Worm (Caenorhabditis elegans) whole organism, L1 larva: ENCODE results near the gene B0334.20.

Source experiments
- C34B4.2 ChIP-seq: sonication (generic microtip); optimal IDR thresholded peaks from 2 replicates; lab custom pipeline; 2017; ENCODE audit warnings: mild to moderate bottlenecking, missing genetic modification characterization, missing compliant biosample characterization
- Y116A8C.19 ChIP-seq: sonication (generic microtip); optimal IDR thresholded peaks from 2 replicates; lab custom pipeline; 2016; ENCODE audit warnings: missing compliant biosample characterization, missing genetic modification characterization, borderline replicate concordance
- aha-1 ChIP-seq: fragments of 150-350 bp; optimal IDR thresholded peaks from 2 replicates; lab custom pipeline; 2014; ENCODE audit warnings: missing biosample characterization, missing genetic modification characterization
- aly-2 ChIP-seq: fragments of 150-350 bp; optimal IDR thresholded peaks from 2 replicates; lab custom pipeline; 2014; ENCODE audit warnings: missing biosample characterization, missing genetic modification characterization
- blmp-1 ChIP-seq: fragments of 150-350 bp; optimal IDR thresholded peaks from 2 replicates; lab custom pipeline; 2014; ENCODE audit warnings: missing biosample characterization, missing genetic modification characterization
- ceh-63 ChIP-seq: fragments of 200-800 bp; sonication (Bioruptor generic); optimal IDR thresholded peaks from 2 replicates; lab custom pipeline; 2018; ENCODE audit warnings: mild to moderate bottlenecking, missing genetic modification characterization, missing compliant biosample characterization
- ceh-82 ChIP-seq, 3 experiments: fragments of 150-350 bp in 1 of 3; sonication (generic microtip) in 2 of 3; optimal IDR thresholded peaks; 2 replicates each; lab custom pipeline; 2014 to 2017; ENCODE audit warnings: missing biosample characterization in 3 of 3, missing genetic modification characterization in 3 of 3
- ceh-88 ChIP-seq: fragments of 200-800 bp; sonication (Bioruptor generic); IDR thresholded peaks from 2 replicates; pipeline ENCODE4 v1.3.6; 2022; ENCODE audit warnings: missing genetic modification characterization, missing compliant biosample characterization
- ceh-90 ChIP-seq: sonication (generic microtip); optimal IDR thresholded peaks from 2 replicates; lab custom pipeline; 2016; ENCODE audit warnings: missing genetic modification characterization, missing compliant biosample characterization
- ces-1 ChIP-seq: fragments of 150-350 bp; optimal IDR thresholded peaks from 2 replicates; lab custom pipeline; 2014; ENCODE audit warnings: missing biosample characterization, missing genetic modification reagents, missing genetic modification characterization
- dpl-1 ChIP-seq, 3 experiments: fragments of 150-350 bp in 2 of 3; sonication (generic microtip) in 1 of 3; optimal IDR thresholded peaks; 2 replicates each; lab custom pipeline; 2014 to 2017; ENCODE audit warnings: missing biosample characterization in 3 of 3, missing genetic modification characterization in 3 of 3, missing genetic modification reagents in 3 of 3
- efl-3 ChIP-seq: fragments of 200-800 bp; sonication (Bioruptor generic); optimal IDR thresholded peaks from 2 replicates; lab custom pipeline; 2018; ENCODE audit warnings: mild to moderate bottlenecking, missing genetic modification characterization, missing compliant biosample characterization
- egl-27 ChIP-seq, 2 experiments: fragments of 150-350 bp in 1 of 2; sonication (generic microtip); optimal IDR thresholded peaks; 3 replicates each; lab custom pipeline; 2017 to 2018; ENCODE audit warnings: missing biosample characterization in 2 of 2, missing genetic modification characterization in 2 of 2, missing genetic modification reagents in 2 of 2
- elt-2 ChIP-seq: sonication (generic microtip); optimal IDR thresholded peaks from 2 replicates; lab custom pipeline; 2016; ENCODE audit warnings: missing genetic modification characterization, mild to moderate bottlenecking, inconsistent platforms, missing compliant biosample characterization, missing genetic modification reagents
- elt-3 ChIP-seq, 6 experiments: fragments of 150-350 bp in 1 of 6; sonication (generic microtip); optimal IDR thresholded peaks; 2 replicates each; lab custom pipeline; 2017 to 2018; ENCODE audit warnings: missing biosample characterization in 6 of 6, missing genetic modification characterization in 6 of 6, inconsistent platforms in 1 of 6
- ets-5 ChIP-seq: fragments of 200-800 bp; sonication (Bioruptor generic); IDR thresholded peaks from 2 replicates; pipeline ENCODE4 v1.3.6; 2022; ENCODE audit warnings: missing genetic modification characterization, missing compliant biosample characterization
- fkh-4 ChIP-seq: sonication (generic microtip); optimal IDR thresholded peaks from 2 replicates; lab custom pipeline; 2016; ENCODE audit warnings: missing compliant biosample characterization, missing genetic modification characterization, borderline replicate concordance
- fos-1 ChIP-seq: fragments of 150-350 bp; optimal IDR thresholded peaks from 2 replicates; lab custom pipeline; 2014; ENCODE audit warnings: missing biosample characterization, missing genetic modification characterization
- grh-1 ChIP-seq: fragments of 200-800 bp; sonication (Bioruptor generic); IDR thresholded peaks from 2 replicates; pipeline ENCODE4 v1.3.6; 2022; ENCODE audit warnings: missing genetic modification reagents, missing genetic modification characterization, missing compliant biosample characterization
- hlh-17 ChIP-seq: fragments of 200-800 bp; sonication (Bioruptor generic); optimal IDR thresholded peaks from 2 replicates; lab custom pipeline; 2018; ENCODE audit warnings: missing genetic modification characterization, mild to moderate bottlenecking, missing compliant biosample characterization, moderate library complexity, borderline replicate concordance
- hpl-2 ChIP-seq: fragments of 150-350 bp; optimal IDR thresholded peaks from 2 replicates; lab custom pipeline; 2014; ENCODE audit warnings: missing biosample characterization, missing genetic modification reagents, missing genetic modification characterization
- isw-1 ChIP-seq: fragments of 200-800 bp; sonication (Bioruptor generic); IDR thresholded peaks from 2 replicates; pipeline ENCODE4 v1.3.6; 2022; ENCODE audit warnings: missing genetic modification characterization, missing compliant biosample characterization
- jun-1 ChIP-seq: fragments of 150-350 bp; optimal IDR thresholded peaks from 2 replicates; lab custom pipeline; 2014; ENCODE audit warnings: missing biosample characterization, missing genetic modification reagents, missing genetic modification characterization
- lin-14 ChIP-seq: fragments of 200-800 bp; sonication (Bioruptor generic); optimal IDR thresholded peaks from 2 replicates; lab custom pipeline; 2018; ENCODE audit warnings: mild to moderate bottlenecking, missing genetic modification characterization, moderate library complexity, missing compliant biosample characterization
- lin-35 ChIP-seq, 2 experiments: fragments of 150-350 bp; optimal IDR thresholded peaks; 2 replicates each; lab custom pipeline; 2014; ENCODE audit warnings: missing biosample characterization in 2 of 2, missing genetic modification characterization in 2 of 2, missing genetic modification reagents in 2 of 2
- lir-3 ChIP-seq: sonication (generic microtip); optimal IDR thresholded peaks from 2 replicates; lab custom pipeline; 2016; ENCODE audit warnings: mild to moderate bottlenecking, missing genetic modification characterization, moderate library complexity, missing compliant biosample characterization; ENCODE audit not compliant: poor library complexity
- lsy-2 ChIP-seq, 2 experiments: fragments of 150-350 bp; optimal IDR thresholded peaks; 2 replicates each; lab custom pipeline; 2014; ENCODE audit warnings: missing biosample characterization in 2 of 2, missing genetic modification characterization in 2 of 2
- mef-2 ChIP-seq: fragments of 150-350 bp; optimal IDR thresholded peaks from 2 replicates; lab custom pipeline; 2014; ENCODE audit warnings: missing biosample characterization, missing genetic modification characterization
- mep-1 ChIP-seq: fragments of 150-350 bp; optimal IDR thresholded peaks from 2 replicates; lab custom pipeline; 2014; ENCODE audit warnings: missing biosample characterization, missing genetic modification characterization
- nhr-12 ChIP-seq: sonication (generic microtip); optimal IDR thresholded peaks from 2 replicates; lab custom pipeline; 2017; ENCODE audit warnings: missing biosample characterization, missing genetic modification characterization
- nhr-20 ChIP-seq: sonication (generic microtip); optimal IDR thresholded peaks from 2 replicates; lab custom pipeline; 2016; ENCODE audit warnings: mild to moderate bottlenecking, missing genetic modification characterization, missing compliant biosample characterization
- nhr-47 ChIP-seq: sonication (generic microtip); optimal IDR thresholded peaks from 2 replicates; lab custom pipeline; 2016; ENCODE audit warnings: mild to moderate bottlenecking, missing genetic modification characterization, moderate library complexity, missing compliant biosample characterization
- nhr-71 ChIP-seq: sonication (generic microtip); optimal IDR thresholded peaks from 2 replicates; lab custom pipeline; 2016; ENCODE audit warnings: mild to moderate bottlenecking, missing genetic modification characterization, moderate library complexity, missing compliant biosample characterization
- nhr-76 ChIP-seq: sonication (generic microtip); optimal IDR thresholded peaks from 2 replicates; lab custom pipeline; 2017; ENCODE audit warnings: missing biosample characterization, missing genetic modification characterization
- nhr-90 ChIP-seq: sonication (generic microtip); optimal IDR thresholded peaks from 2 replicates; lab custom pipeline; 2016; ENCODE audit warnings: mild to moderate bottlenecking, missing genetic modification characterization, missing compliant biosample characterization; ENCODE audit not compliant: poor library complexity
- pag-3 ChIP-seq: sonication (generic microtip); optimal IDR thresholded peaks from 2 replicates; lab custom pipeline; 2017; ENCODE audit warnings: missing genetic modification characterization, mild to moderate bottlenecking, missing compliant biosample characterization, antibody characterized with exemption, borderline replicate concordance; ENCODE audit not compliant: insufficient read depth
- pax-3 ChIP-seq: fragments of 200-800 bp; sonication (Bioruptor generic); optimal IDR thresholded peaks from 2 replicates; lab custom pipeline; 2018; ENCODE audit warnings: mild to moderate bottlenecking, missing genetic modification characterization, moderate library complexity, missing compliant biosample characterization
- pqm-1 ChIP-seq: sonication (generic microtip); optimal IDR thresholded peaks from 3 replicates; lab custom pipeline; 2017; ENCODE audit warnings: missing biosample characterization, missing genetic modification characterization
- snu-23 ChIP-seq: sonication (generic microtip); optimal IDR thresholded peaks from 2 replicates; lab custom pipeline; 2016; ENCODE audit warnings: missing genetic modification characterization, missing compliant biosample characterization
- sptf-1 ChIP-seq: fragments of 150-350 bp; optimal IDR thresholded peaks from 2 replicates; lab custom pipeline; 2014; ENCODE audit warnings: missing biosample characterization, missing genetic modification characterization
- sup-37 ChIP-seq: fragments of 200-800 bp; sonication (Bioruptor generic); optimal IDR thresholded peaks from 2 replicates; lab custom pipeline; 2018; ENCODE audit warnings: mild to moderate bottlenecking, missing genetic modification characterization, missing compliant biosample characterization
- tbx-2 ChIP-seq: sonication (generic microtip); optimal IDR thresholded peaks from 2 replicates; lab custom pipeline; 2016; ENCODE audit warnings: missing genetic modification characterization, missing compliant biosample characterization
- unc-130 ChIP-seq: fragments of 150-350 bp; optimal IDR thresholded peaks from 2 replicates; lab custom pipeline; 2017; ENCODE audit warnings: missing biosample characterization, missing genetic modification characterization, inconsistent platforms
- unc-30 ChIP-seq: sonication (generic microtip); optimal IDR thresholded peaks from 2 replicates; lab custom pipeline; 2017; ENCODE audit warnings: missing biosample characterization, missing genetic modification characterization
- unc-98 ChIP-seq: fragments of 200-800 bp; sonication (Bioruptor generic); IDR thresholded peaks from 2 replicates; pipeline ENCODE4 v1.3.6; 2022; ENCODE audit warnings: missing genetic modification characterization, missing compliant biosample characterization
- xbp-1 ChIP-seq: sonication (generic microtip); optimal IDR thresholded peaks from 2 replicates; lab custom pipeline; 2016; ENCODE audit warnings: missing genetic modification characterization, missing compliant biosample characterization
- zag-1 ChIP-seq: fragments of 150-350 bp; optimal IDR thresholded peaks from 2 replicates; lab custom pipeline; 2014; ENCODE audit warnings: missing biosample characterization, missing genetic modification characterization
- zip-4 ChIP-seq: fragments of 200-800 bp; sonication (Bioruptor generic); optimal IDR thresholded peaks from 2 replicates; lab custom pipeline; 2018; ENCODE audit warnings: mild to moderate bottlenecking, missing genetic modification characterization, moderate library complexity, missing compliant biosample characterization

The B0334.20 gene

ce11 chrII:11473525-11474181 lies 26.6 kb downstream of the B0334.20 start, which contains the start of the genes metl-1 and W02B12.11 (continued):
- TF ChIP-seq unc-98 (GFP tag; lab: Robert Waterston, UW) (no peak), lin-35 (GFP tag; optimal IDR thresholded peaks at IDR 0.05; lab: Kevin White, UChicago) (peak; percentile 83 to 85), ceh-88 (0 out of 2 replicates have a peak, but pooled peaks have one; percentile 40), zip-4 (GFP tag; lab: Kevin White, UChicago) (peak; percentile 70), unc-130 (peak; percentile 80), elt-3 (tag; optimal IDR thresholded peaks at IDR 0.05; lab: Kevin White, UChicago) (peak in 3 of 6 experiments; percentile 19 to 84 (median 72)), nhr-71 (tag; lab: Kevin White, UChicago) (peak; percentile 92), snu-23 (GFP tag; lab: Kevin White, UChicago) (peak; percentile 91), nhr-20 (peak; percentile 89), hpl-2 (peak; percentile 4), ces-1 (GFP tag; lab: Kevin White, UChicago) (no peak), fkh-4 (tag; lab: Kevin White, UChicago) (peak; percentile 46), nhr-47 (peak; percentile 91), fos-1 (tag; lab: Kevin White, UChicago) (peak; percentile 20), aly-2 (peak; percentile 29), blmp-1 (tag; lab: Kevin White, UChicago) (peak; percentile 66), egl-27 (tag; optimal IDR thresholded peaks at IDR 0.05; lab: Kevin White, UChicago) (no peak), Y116A8C.19 (tag; lab: Kevin White, UChicago) (no peak), hlh-17 (GFP tag; lab: Kevin White, UChicago) (no peak), lsy-2 (tag; optimal IDR thresholded peaks at IDR 0.05; lab: Kevin White, UChicago) (peak; percentile 90 to 94), pag-3 (tag; lab: Kevin White, UChicago) (no peak), nhr-90 (tag; lab: Kevin White, UChicago) (peak; percentile 92), mep-1 (tag; lab: Kevin White, UChicago) (peak; percentile 96), grh-1 (GFP tag; lab: Robert Waterston, UW) (peak; percentile 89), tbx-2 (tag; lab: Kevin White, UChicago) (peak; percentile 88), ets-5 (GFP tag; lab: Robert Waterston, UW) (no peak), ceh-82 (tag; optimal IDR thresholded peaks at IDR 0.05; lab: Kevin White, UChicago) (peak; percentile 86 to 93 (median 90)), unc-30 (tag; lab: Kevin White, UChicago) (no peak), lir-3 (peak; percentile 30), sup-37 (GFP tag; lab: Kevin White, UChicago) (peak; percentile 9), C34B4.2 (tag; lab: Kevin White, UChicago) (no peak), ceh-63 (GFP tag; lab: Kevin White, UChicago) (no peak), sptf-1 (tag; lab: Kevin White, UChicago) (no peak), elt-2 (tag; lab: Kevin White, UChicago) (peak; percentile 41), efl-3 (GFP tag; lab: Kevin White, UChicago) (peak; percentile 28), jun-1 (tag; lab: Kevin White, UChicago) (peak; percentile 71), zag-1 (tag; lab: Kevin White, UChicago) (peak; percentile 46), nhr-76 (no peak), xbp-1 (tag; lab: Kevin White, UChicago) (peak; percentile 85), isw-1 (GFP tag; lab: Robert Waterston, UW) (peak; percentile 82), lin-14 (GFP tag; lab: Kevin White, UChicago) (no peak), dpl-1 (GFP tag; optimal IDR thresholded peaks at IDR 0.05; lab: Kevin White, UChicago) (peak; percentile 74 to 81 (median 81)), mef-2 (tag; lab: Kevin White, UChicago) (no peak), pqm-1 (tag; lab: Kevin White, UChicago) (no peak), nhr-12 (tag; lab: Kevin White, UChicago) (no peak), aha-1 (peak; percentile 74), ceh-90 (tag; lab: Kevin White, UChicago) (peak; percentile 5), pax-3 (peak; percentile 52)
